Fruit fly (Drosophila melanogaster) whole organism, embryonic: Measurements from ENCODE around the gene CG10700.

ENCODE experiments used
- CG2202 ChIP-seq: fragments of 200-800 bp; sonication (Bioruptor generic); optimal IDR thresholded peaks from 2 replicates; lab custom pipeline; 2018; ENCODE audit warnings: missing biosample characterization, mild to moderate bottlenecking, missing genetic modification characterization
- CG42726 ChIP-seq: fragments of 200-800 bp; sonication (Bioruptor generic); IDR thresholded peaks from 2 replicates; pipeline ENCODE4 v1.3.6; 2022; ENCODE audit warnings: missing biosample characterization, missing genetic modification characterization; ENCODE audit not compliant: partially characterized antibody
- CG4820 ChIP-seq: fragments of 200-800 bp; sonication (Bioruptor generic); optimal IDR thresholded peaks from 3 replicates; lab custom pipeline; 2016; ENCODE audit warnings: missing biosample characterization, missing genetic modification characterization
- CrebB ChIP-seq: fragments of 200-800 bp; sonication (Bioruptor generic); optimal IDR thresholded peaks from 3 replicates; lab custom pipeline; 2018; ENCODE audit warnings: missing biosample characterization, mild to moderate bottlenecking, missing genetic modification characterization
- E2f1 ChIP-seq: fragments of 200-800 bp; sonication (Bioruptor generic); IDR thresholded peaks from 2 replicates; pipeline ENCODE4 v1.3.6; 2022; ENCODE audit warnings: missing biosample characterization, missing genetic modification characterization
- Elba2 ChIP-seq: fragments of 200-800 bp; sonication (Bioruptor generic); optimal IDR thresholded peaks from 3 replicates; lab custom pipeline; 2016; ENCODE audit warnings: missing biosample characterization, missing genetic modification characterization
- Lhr ChIP-seq: fragments of 200-800 bp; sonication (Bioruptor generic); optimal IDR thresholded peaks from 3 replicates; lab custom pipeline; 2017; ENCODE audit warnings: mild to moderate bottlenecking, missing biosample characterization, missing genetic modification reagents, missing genetic modification characterization
- ato ChIP-seq: fragments of 200-800 bp; sonication (Bioruptor generic); IDR thresholded peaks from 2 replicates; pipeline ENCODE4 v1.3.6; 2022; ENCODE audit warnings: missing biosample characterization, missing genetic modification characterization; ENCODE audit not compliant: partially characterized antibody

dm6 chr2L:19111729-19112128 lies 32.9 kb upstream of the CG10700 start:
- no peak for TF ChIP-seq ato (GFP tag; lab: Robert Waterston, UW)
- TF ChIP-seq E2f1 (GFP tag; lab: Robert Waterston, UW), result no peak
- TF ChIP-seq CG2202 (tag; lab: Kevin White, UChicago), result no peak
- no peak for TF ChIP-seq CG42726 (GFP tag; lab: Robert Waterston, UW)
- no peak for TF ChIP-seq CrebB
- no peak for TF ChIP-seq Lhr
- TF ChIP-seq CG4820 (GFP tag; lab: Kevin White, UChicago), result no peak
- no peak for TF ChIP-seq Elba2
